Worm (Caenorhabditis elegans): ENCODE results near the gene sdz-24.

Gene sdz-24

DNA sequence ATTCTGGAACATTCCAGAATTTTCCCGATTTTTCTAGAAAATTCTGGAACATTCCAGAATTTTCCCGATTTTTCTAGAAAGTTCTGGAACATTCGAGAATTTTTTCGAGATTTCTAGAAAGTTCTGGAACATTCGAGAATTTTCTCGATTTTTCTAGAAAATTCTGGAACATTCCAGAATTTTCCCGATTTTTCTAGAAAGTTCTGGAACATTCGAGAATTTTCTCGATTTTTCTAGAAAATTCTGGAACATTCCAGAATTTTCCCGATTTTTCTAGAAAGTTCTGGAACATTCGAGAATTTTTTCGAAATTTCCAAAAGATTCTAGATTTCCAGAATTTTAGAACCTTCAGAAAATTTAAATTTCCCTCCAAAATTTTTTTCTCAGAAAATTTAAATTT is 25.9 kb upstream of the sdz-24 start:
- TF ChIP-seq flt-1 (GFP tag; IDR thresholded peaks at IDR 0.05) = peak; percentile 55; the same call in 1 of the 2 replicates

DNA sequence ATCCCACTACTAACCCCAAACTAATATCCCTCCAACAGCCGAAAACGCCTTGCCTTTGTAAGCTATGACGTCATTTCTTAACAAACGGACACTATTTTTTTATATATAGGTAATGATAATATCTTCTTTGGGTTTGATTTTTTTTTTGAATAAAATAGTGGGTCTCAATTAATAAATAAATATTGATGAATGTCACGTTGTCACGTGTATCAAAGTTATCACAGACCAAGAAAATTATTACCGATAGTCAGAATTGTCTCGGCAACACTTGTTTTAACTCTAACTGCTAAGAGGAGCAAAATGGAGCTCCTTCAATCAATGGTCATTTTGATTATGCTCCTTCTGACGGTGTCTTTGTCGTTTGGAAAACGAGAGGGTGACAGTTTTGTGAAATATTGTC is 24.5 kb upstream of the sdz-24 start, which contains the start of gene T04B8.1:
TSS of gene T04B8.1 (plus strand) at position 301 of the 400 bp plus-strand sequence.
- TF ChIP-seq ztf-29 (GFP tag; IDR thresholded peaks at IDR 0.05) (no peak), cog-1 (tag; optimal IDR thresholded peaks at IDR 0.05) (no peak), ref-1 (GFP tag; conservative IDR thresholded peaks at IDR 0.05) (no peak), klf-2 (GFP tag; conservative IDR thresholded peaks at IDR 0.05) (no peak), ztf-23 (GFP tag; IDR thresholded peaks at IDR 0.05) (no peak), T22C8.4 (GFP tag; IDR thresholded peaks at IDR 0.05) (no peak), med-1 (GFP tag; optimal IDR thresholded peaks at IDR 0.05; ENCODE audit: insufficient read depth) (no peak), tab-1 (GFP tag; IDR thresholded peaks at IDR 0.05) (no peak), flt-1 (GFP tag; IDR thresholded peaks at IDR 0.05) (no peak)

DNA sequence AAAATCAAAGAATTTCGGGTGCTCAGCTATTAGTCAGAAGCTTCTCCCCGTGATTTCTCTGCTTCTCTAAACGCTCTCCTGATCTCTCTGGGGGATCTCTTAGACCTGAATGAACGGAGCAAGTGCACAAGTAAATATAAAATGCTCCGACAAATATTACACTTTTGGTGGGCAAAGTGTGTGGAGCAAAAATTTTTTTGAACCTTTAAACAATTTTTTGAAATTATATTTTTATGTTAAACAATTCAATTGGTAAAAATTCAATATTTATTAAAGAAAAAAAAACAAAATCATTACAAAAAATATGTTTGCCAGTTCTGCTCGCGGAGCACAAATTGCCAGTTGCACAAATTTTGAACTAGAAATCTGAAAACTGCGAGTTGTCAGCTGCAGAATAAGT is 19.0 kb upstream of the sdz-24 start, which contains the start of gene K07E8.6:
TSS of gene K07E8.6 (minus strand) at position 101 of the 400 bp plus-strand sequence.
- TF ChIP-seq cog-1 (tag; optimal IDR thresholded peaks at IDR 0.05) (no peak), med-1 (GFP tag; optimal IDR thresholded peaks at IDR 0.05; ENCODE audit: insufficient read depth) (no peak), ref-1 (GFP tag; conservative IDR thresholded peaks at IDR 0.05) (no peak), tab-1 (GFP tag; IDR thresholded peaks at IDR 0.05) (no peak), T22C8.4 (GFP tag; IDR thresholded peaks at IDR 0.05) (no peak), ztf-23 (GFP tag; IDR thresholded peaks at IDR 0.05) (no peak), flt-1 (GFP tag; IDR thresholded peaks at IDR 0.05) (no peak), klf-2 (GFP tag; conservative IDR thresholded peaks at IDR 0.05) (no peak), ztf-29 (GFP tag; IDR thresholded peaks at IDR 0.05) (no peak)

DNA sequence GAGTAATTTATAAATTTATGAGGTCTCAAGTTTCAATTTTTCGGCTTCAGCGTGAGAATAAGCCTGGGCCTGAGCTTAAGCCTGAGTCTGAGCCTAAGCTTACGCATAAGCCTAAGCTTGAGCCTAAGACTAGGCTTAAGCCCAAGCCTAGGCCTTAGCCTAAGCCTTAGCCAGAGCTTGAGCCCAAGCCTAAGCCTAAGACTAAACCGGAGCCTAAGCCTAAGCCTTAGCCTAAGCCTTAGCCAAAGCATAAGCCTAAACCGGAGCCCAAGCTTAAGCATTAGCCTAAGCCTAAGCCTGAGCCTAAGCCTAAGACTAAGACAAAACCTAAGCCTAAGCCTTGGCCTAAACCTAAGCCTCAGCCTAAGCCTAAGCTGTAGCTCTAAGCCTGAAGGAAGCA is 14.7 kb upstream of the sdz-24 start:
- no peak for TF ChIP-seq klf-2 (GFP tag; conservative IDR thresholded peaks at IDR 0.05)
- TF ChIP-seq flt-1 (GFP tag; IDR thresholded peaks at IDR 0.05) = no peak
- TF ChIP-seq T22C8.4 (GFP tag; IDR thresholded peaks at IDR 0.05) = no peak
- no peak for TF ChIP-seq tab-1 (GFP tag; IDR thresholded peaks at IDR 0.05)
- TF ChIP-seq ztf-29 (GFP tag; IDR thresholded peaks at IDR 0.05) = 0 out of 2 replicates have a peak, but pooled peaks have one; percentile 20

DNA sequence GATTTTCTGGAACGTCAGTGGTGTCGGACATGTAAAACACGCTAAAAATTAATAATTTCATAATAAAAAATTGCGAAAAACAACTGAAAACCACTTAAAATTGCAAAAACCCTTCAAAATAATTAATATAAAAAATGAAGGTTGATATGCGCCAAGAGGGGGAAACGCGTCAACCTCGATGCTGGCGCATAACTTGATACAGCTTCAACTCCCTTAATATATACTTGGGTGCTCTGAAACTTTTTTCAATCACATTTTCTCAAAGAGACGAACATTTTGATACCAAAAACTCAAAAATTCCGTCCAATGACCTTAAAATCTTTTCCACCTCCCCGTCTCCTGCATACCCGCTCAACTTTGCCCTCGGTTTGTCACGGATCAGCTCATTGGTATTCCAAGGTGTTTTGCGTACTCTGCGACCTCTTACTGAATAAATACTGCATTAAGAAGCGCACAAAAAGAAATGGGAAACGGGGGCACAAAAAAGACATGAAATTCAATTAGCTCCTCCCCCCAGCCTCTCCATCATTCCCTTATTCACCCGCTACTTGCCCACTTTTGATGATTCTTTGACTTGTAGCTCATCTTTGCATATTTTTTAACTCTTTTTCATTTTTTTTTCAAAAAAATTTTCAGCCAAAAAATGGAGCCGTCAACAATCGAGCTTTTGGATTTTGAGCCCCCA is 8.0 kb upstream of the sdz-24 start, which contains the start of the genes K07E8.7 and frpr-14:
TSS of gene K07E8.7 (minus strand) at position 47 of the 685 bp plus-strand sequence.
TSS of gene frpr-14 (plus strand) at position 635 of the 685 bp plus-strand sequence.
- TF ChIP-seq med-1 (GFP tag; optimal IDR thresholded peaks at IDR 0.05; ENCODE audit: insufficient read depth) (no peak), tab-1 (GFP tag; IDR thresholded peaks at IDR 0.05) (0 out of 2 replicates have a peak, but pooled peaks have one; percentile 16)

DNA sequence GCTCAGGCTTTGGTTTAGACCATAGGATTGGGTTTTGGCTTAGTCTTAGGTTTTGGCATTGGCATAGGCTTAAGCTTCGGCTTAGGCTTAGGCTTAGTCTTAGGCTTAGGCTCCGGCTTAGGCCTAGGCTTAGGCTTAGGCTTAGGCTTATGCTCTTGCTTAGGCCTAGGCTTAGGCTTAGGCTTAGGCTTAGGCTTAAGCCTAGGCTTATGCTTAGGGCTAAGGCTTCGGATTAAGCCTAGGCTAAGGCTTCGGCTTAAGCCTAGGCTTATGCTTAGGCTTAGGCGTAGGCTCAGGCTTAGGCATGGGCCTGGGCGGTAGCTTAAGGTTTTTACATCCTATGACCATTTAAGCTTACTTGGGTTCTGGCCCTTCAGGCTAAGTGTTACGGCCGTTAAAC is 7.1 kb upstream of the sdz-24 start:
- TF ChIP-seq cog-1 (tag; optimal IDR thresholded peaks at IDR 0.05) (no peak), ztf-29 (GFP tag; IDR thresholded peaks at IDR 0.05) (peak; percentile 29; the same call in 1 of the 2 replicates), tab-1 (GFP tag; IDR thresholded peaks at IDR 0.05) (no peak), med-1 (GFP tag; optimal IDR thresholded peaks at IDR 0.05; ENCODE audit: insufficient read depth) (no peak), ztf-23 (GFP tag; IDR thresholded peaks at IDR 0.05) (no peak), ref-1 (GFP tag; conservative IDR thresholded peaks at IDR 0.05) (no peak)

DNA sequence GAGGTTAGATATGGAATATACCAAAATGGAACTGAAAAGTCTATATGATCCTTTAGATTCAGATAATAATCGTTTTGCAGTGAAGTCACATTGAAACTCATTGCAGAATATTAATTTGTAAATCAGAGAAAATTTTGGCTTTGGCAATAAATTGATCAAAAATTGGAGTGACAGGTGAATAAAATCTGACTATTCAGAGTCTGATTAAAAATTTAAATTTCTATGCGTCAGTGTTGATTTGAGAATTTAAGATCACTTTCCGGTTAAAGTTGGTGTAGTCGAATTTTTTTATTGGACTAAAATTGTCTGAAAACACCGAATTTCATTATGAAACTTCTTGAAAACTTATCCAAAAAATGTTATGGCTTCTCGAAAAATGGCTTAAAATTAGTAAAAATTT is 3.2 kb downstream of the sdz-24 start, which contains the start of gene sri-45:
TSS of gene sri-45 (minus strand) at position 101 of the 400 bp plus-strand sequence.
- TF ChIP-seq ztf-29 (GFP tag; IDR thresholded peaks at IDR 0.05) (no peak), flt-1 (GFP tag; IDR thresholded peaks at IDR 0.05) (no peak), tab-1 (GFP tag; IDR thresholded peaks at IDR 0.05) (no peak), ztf-23 (GFP tag; IDR thresholded peaks at IDR 0.05) (no peak), med-1 (GFP tag; optimal IDR thresholded peaks at IDR 0.05; ENCODE audit: insufficient read depth) (no peak), T22C8.4 (GFP tag; IDR thresholded peaks at IDR 0.05) (no peak), ref-1 (GFP tag; conservative IDR thresholded peaks at IDR 0.05) (no peak)

DNA sequence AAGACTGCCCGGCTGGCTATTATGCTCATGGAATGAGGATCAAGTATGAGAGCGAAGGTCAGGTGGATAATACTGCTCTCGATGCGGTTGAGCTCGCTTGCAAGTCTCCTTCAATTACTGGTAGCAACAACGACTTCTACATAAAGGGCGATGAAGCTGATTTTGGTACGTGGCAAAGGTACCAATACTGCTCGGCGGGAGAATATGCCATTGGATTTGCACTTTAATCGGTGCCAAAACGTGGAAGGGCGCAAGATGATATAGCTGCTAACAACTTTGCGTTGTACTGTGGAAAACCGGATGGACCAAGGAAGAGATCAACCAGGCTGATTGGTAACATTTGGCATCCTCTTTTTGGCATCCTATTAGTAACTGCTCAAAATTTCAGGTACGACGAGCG is 9.4 kb downstream of the sdz-24 start:
- TF ChIP-seq flt-1 (GFP tag; IDR thresholded peaks at IDR 0.05) (no peak), ref-1 (GFP tag; conservative IDR thresholded peaks at IDR 0.05) (no peak), tab-1 (GFP tag; IDR thresholded peaks at IDR 0.05) (no peak), med-1 (GFP tag; optimal IDR thresholded peaks at IDR 0.05; ENCODE audit: insufficient read depth) (no peak), klf-2 (GFP tag; conservative IDR thresholded peaks at IDR 0.05) (no peak), cog-1 (tag; optimal IDR thresholded peaks at IDR 0.05) (no peak), ztf-23 (GFP tag; IDR thresholded peaks at IDR 0.05) (no peak), ztf-29 (GFP tag; IDR thresholded peaks at IDR 0.05) (no peak), T22C8.4 (GFP tag; IDR thresholded peaks at IDR 0.05) (no peak)

DNA sequence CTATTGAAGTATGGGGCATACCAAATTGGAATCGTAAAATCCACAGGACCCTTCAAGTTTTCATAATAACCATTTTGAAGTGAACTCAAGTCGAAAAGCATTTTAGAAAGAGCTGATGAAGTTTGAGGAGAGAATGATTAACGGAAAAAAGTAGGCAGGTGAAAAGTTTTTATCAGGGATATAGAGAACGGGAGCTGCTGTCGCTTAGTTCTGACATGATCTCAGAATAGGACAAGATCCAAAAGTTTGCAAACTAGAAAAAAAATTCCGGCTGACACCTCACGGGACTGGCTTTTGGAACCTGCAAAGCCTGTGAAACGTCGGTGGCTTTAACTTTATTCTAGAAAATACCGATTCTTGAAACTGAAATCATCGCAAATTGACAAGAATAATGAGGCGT is 12.6 kb downstream of the sdz-24 start, which contains the start of gene sri-46:
TSS of gene sri-46 (minus strand) at position 101 of the 400 bp plus-strand sequence.
- TF ChIP-seq tab-1 (GFP tag; IDR thresholded peaks at IDR 0.05) (no peak), cog-1 (tag; optimal IDR thresholded peaks at IDR 0.05) (no peak), klf-2 (GFP tag; conservative IDR thresholded peaks at IDR 0.05) (no peak), flt-1 (GFP tag; IDR thresholded peaks at IDR 0.05) (no peak), T22C8.4 (GFP tag; IDR thresholded peaks at IDR 0.05) (no peak), med-1 (GFP tag; optimal IDR thresholded peaks at IDR 0.05; ENCODE audit: insufficient read depth) (no peak)

DNA sequence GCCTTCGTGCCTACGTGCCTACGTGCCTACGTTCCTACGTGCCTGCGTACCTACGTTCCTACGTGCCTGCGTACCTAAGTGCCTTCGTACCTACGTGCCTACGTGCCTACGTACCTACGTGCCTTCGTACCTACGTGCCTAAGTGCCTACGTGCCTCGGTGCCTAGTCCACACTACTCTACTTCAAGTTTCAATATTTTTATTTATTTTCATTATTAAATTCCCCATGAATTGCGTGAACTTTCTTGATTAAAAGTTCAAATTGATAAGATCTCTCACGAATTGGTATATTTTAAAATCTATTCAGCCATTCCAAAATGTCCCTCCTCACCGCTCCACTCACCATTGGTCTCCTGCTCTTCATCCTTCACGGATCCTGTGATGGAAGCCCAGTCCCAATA is 15.6 kb downstream of the sdz-24 start, which contains the start of gene Y39F10C.3:
TSS of gene Y39F10C.3 (plus strand) at position 301 of the 400 bp plus-strand sequence.
- no peak for TF ChIP-seq cog-1 (tag; optimal IDR thresholded peaks at IDR 0.05)
- no peak for TF ChIP-seq tab-1 (GFP tag; IDR thresholded peaks at IDR 0.05)
- TF ChIP-seq flt-1 (GFP tag; IDR thresholded peaks at IDR 0.05) = no peak
